Worm (Caenorhabditis elegans): ENCODE data around the gene C18G1.8.

Gene C18G1.8

DNA sequence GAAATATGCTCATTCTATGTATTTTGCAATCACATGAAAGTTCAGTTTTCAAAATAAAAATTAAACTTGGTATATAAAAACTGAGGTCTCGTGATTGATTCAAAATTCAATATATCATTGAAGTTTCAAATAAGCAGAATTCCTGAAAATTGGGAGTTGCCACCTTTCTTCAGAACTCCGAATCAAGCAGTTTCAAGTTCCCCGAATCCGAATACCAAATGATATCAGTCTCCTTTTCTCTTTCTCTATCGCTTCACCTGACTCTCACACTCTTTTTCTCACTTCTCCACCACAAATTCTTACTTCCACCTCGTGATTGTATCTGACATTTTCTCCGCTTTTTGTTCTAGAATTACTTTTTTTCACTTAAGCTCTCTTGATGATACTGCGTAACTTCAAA, 27.9 kb upstream of the C18G1.8 start, which contains the start of gene R02F11.2:
Gene R02F11.2 (plus strand): TSS at position 292 of the 400 bp plus-strand sequence.
- TF ChIP-seq nhr-11 (tag; optimal IDR thresholded peaks at IDR 0.05) (peak; percentile 60), F44E2.7 (GFP tag; IDR thresholded peaks at IDR 0.05) (no peak)

DNA sequence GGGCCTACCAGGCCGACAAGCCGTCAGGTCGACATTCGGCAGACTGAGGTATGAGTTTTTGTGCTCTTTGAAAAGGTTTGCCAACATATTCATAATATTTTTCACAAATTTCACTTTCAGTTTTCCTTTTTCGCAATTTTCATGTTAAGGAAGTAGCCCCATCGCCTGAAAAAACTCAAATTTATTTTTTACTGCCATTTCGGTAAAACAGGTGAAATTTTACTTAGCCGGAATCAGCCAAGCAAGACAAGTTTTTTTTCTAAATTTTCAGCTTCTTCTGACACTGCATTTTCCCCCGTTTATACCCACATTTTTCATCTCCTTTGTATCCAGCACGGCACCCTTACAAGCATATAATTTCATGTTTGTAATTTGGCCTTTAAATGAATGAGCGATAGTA, 25.2 kb upstream of the C18G1.8 start, which contains the start of gene R02F11.11:
Gene R02F11.11 (plus strand): TSS at position 301 of the 400 bp plus-strand sequence.
- no peak for TF ChIP-seq vab-7 (GFP tag; IDR thresholded peaks at IDR 0.05)

DNA sequence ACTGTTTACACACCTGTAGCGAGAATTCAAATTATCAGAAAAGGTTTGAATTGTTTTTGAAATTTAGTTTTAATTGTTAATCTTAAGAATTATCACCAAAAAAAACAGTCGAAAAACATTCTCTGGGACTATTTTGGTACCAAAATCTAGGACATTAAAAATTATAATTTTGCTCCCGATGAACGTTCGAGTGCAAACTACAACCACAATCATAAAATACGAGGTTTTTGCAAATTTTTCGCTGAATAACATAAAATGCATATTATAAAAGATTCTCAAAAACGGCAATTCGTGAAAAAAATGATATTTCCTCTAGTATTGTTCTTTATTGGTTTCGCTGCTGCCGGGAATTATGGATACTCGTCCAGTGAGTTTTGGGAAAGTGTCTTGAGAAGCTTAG, 24.0 kb upstream of the C18G1.8 start, which contains the start of gene R02F11.12:
Gene R02F11.12 (plus strand): TSS at position 301 of the 400 bp plus-strand sequence.
- TF ChIP-seq zfp-2 (tag; optimal IDR thresholded peaks at IDR 0.05) (no peak), pha-4 (GFP tag; IDR thresholded peaks at IDR 0.05) (no peak), pha-4 (tag; optimal IDR thresholded peaks at IDR 0.05) (no peak), snpc-4 (tag; optimal IDR thresholded peaks at IDR 0.05) (no peak), nhr-11 (tag; optimal IDR thresholded peaks at IDR 0.05) (no peak)

DNA sequence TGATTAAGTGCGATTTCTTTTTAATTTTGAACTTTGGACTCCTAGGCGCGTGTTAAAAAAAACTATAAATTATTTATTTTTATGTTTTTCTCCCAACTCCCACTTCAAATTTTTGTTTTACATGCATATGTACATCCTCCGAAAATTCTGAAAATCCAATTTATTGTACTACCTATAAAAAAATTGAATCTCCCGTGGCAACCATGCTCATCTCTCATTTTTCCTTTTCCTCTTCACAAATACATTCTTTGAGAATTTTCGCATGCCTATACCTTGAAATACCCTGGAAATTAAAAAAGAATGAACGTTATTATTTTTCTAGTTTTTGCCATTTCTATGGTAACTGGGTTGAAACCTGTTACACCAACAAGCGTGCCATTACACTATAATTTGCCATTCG, 22.4 kb upstream of the C18G1.8 start, which contains the start of gene R02F11.10:
Gene R02F11.10 (plus strand): TSS at position 301 of the 400 bp plus-strand sequence.
- TF ChIP-seq aha-1 (tag) (peak; percentile 37), F37D6.2 (tag; optimal IDR thresholded peaks at IDR 0.05) (no peak)

DNA sequence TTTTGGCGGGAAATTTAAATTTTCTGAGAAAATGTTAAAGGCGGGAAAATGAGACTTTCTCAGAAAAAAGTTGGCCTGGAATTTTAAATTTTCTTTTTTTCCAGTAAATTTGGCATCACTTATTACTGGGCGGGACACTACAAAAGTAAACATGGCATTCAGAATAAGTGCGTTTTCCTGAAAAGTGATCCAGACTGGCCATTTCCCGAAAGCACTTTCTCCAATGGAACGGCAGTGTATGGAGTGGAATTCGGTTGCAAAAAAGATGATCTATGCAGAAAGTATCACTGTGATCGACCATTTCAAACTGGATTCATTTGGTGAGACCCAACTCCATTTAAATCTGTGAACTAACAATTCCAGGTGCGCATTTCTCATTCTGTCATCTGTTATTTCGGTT, 21.4 kb upstream of the C18G1.8 start:
- TF ChIP-seq aha-1 (tag): peak; percentile 91
- TF ChIP-seq unc-62 (GFP tag; optimal IDR thresholded peaks at IDR 0.05 in 1 of 2): peak in 1 of 2 experiments; percentile 32
- TF ChIP-seq unc-62 (tag; optimal IDR thresholded peaks at IDR 0.05): no peak
- TF ChIP-seq nhr-41 (GFP tag; IDR thresholded peaks at IDR 0.05): no peak

DNA sequence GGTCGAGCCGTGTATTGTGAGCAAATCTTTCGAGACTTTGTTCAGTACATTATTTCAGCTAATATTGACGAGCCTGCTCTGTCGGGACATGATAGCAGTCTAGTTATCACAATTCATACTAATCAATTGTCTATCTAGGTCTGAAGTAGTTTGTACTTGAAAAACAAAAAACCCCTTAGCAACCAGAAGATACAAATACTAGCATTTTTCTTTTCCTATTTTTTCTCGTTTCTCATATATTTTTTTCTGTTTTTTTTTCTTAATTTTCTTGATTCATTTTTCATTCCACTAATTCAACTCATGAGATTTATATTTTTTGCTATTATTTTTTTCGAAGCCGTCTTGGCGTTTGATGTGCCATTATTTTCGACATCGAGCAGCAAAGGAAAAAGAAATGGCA, 20.8 kb upstream of the C18G1.8 start, which contains the start of gene R02F11.9:
Gene R02F11.9 (plus strand): TSS at position 301 of the 400 bp plus-strand sequence.
- TF ChIP-seq daf-8 (GFP tag; IDR thresholded peaks at IDR 0.05): no peak
- TF ChIP-seq unc-39 (tag; optimal IDR thresholded peaks at IDR 0.05): no peak
- TF ChIP-seq duxl-1 (tag; optimal IDR thresholded peaks at IDR 0.05; ENCODE audit: poor library complexity): no peak

DNA sequence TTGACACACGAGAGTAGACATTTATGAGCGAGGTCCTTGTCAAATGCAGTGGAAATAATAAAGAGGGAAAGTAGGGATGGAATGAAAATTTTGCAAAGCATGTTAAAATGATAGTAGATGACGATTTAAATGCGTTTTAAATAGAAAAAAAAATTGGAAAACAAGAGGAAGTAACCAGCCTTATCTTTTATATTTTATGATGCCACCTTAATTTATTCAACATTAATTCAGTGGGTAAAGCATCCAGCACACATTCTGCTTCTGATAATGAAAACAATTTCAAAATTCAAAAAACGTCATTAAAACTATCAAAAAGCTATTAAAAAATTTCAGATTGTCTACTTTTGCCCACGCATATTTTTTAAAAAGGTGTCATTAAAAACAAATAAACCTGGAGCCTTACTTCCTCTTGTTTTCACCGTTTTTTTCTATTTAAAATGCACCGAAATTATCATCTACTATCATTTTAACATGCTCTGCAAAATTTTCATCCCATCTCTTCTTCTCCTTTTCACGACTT, 19.0 kb upstream of the C18G1.8 start, which contains the start of the genes Y60C6A.2 and Y60C6A.3:
Gene Y60C6A.2 (minus strand): TSS at position 101 of the 520 bp plus-strand sequence.
Gene Y60C6A.3 (plus strand): TSS at position 470 of the 520 bp plus-strand sequence.
- no peak for TF ChIP-seq pqm-1 (tag; optimal IDR thresholded peaks at IDR 0.05)
- peak; percentile 44 for TF ChIP-seq aha-1 (tag)

DNA sequence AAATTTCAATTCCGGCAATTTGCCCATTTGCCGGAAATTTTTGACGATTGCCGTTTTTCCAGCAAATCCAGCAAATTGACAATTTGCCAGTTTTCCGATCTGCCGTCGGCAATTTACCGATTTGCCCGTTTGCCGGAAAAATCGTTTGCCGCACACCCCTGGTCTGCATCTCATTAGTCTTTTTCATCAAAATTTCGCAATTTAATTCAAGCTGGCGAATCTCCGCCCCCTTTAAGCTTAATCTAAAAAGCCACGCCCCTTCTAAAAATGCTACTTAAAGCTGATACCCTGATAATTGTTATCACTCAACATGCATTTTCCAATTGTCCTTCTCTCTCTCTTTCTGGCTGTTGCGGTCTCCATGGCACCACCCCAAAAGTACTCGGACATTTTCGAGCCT, 16.9 kb upstream of the C18G1.8 start, which contains the start of gene Y60C6A.1:
Gene Y60C6A.1 (plus strand): TSS at position 301 of the 400 bp plus-strand sequence.
- no peak for TF ChIP-seq Y5F2A.4 (GFP tag; optimal IDR thresholded peaks at IDR 0.05)
- peak; percentile 59 for TF ChIP-seq aha-1 (tag)

DNA sequence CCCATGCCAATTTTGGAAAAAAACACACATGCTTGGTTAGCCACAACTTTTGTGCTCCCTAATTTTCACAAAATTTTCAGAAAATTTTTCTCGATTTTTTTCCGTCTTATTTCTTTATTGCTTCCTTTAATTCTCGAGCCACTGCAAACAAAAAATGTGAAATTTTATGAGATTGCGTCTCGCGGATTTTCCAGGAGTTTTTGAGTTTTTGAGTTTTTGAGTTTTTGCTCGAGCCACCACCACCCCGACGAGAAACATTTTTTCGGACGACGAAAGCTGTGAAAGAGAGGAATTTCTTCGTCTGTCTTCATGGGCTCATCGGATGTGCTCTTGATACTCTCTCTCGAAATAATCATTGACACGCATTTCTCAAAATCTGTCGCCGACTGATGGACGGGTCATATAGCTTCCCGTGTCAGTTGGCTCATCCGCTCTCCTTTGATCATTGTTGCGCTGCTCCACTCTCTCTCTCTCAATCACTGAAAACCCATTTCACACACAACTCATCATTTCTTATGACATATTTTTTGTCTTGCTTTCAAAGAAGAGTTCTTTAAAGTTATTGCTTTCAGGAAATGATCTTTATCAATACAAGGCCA, 11.1 kb upstream of the C18G1.8 start, which contains the start of gene C18G1.1:
Gene C18G1.1 (plus strand): TSS at position 573 of the 599 bp plus-strand sequence.
- no peak for TF ChIP-seq dpl-1 (GFP tag; optimal IDR thresholded peaks at IDR 0.05)
- peak in 1 of 2 experiments; percentile 94 for TF ChIP-seq unc-62 (GFP tag; optimal IDR thresholded peaks at IDR 0.05 in 1 of 2)
- TF ChIP-seq unc-62 (tag; optimal IDR thresholded peaks at IDR 0.05): no peak
- no peak for TF ChIP-seq hlh-30 (tag; optimal IDR thresholded peaks at IDR 0.05; ENCODE audit: insufficient read depth)
- no peak for TF ChIP-seq snpc-4 (tag; optimal IDR thresholded peaks at IDR 0.05)

DNA sequence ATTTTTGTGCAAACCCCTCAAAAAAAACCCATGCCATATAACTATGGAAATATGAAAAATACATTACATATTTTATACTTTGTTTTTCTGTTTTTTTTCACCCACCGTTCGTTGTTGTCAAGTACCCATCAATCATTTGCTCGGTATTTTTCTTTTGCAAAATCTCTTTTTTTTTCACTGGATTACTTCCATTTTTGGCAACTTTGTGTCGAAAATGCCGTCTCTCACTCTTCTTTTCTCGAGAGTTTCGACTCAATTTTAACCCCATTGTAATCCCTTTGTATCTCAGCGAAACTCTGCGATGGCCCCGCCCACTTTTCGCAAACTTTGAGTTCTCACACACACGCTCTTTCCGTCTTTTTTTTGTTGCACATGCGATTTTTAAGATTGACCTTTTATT, 8.7 kb upstream of the C18G1.8 start:
- no peak for TF ChIP-seq ZK546.5 (tag; optimal IDR thresholded peaks at IDR 0.05)
- 0 out of 2 replicates have a peak, but pooled peaks have one; percentile 32 for TF ChIP-seq ceh-20 (GFP tag; IDR thresholded peaks at IDR 0.05)
- no peak for TF ChIP-seq sdz-12 (GFP tag; optimal IDR thresholded peaks at IDR 0.05)
- no peak for TF ChIP-seq madf-5 (GFP tag; IDR thresholded peaks at IDR 0.05)
- no peak for TF ChIP-seq ces-1 (GFP tag; optimal IDR thresholded peaks at IDR 0.05)
- TF ChIP-seq unc-62 (GFP tag; optimal IDR thresholded peaks at IDR 0.05 in 1 of 2): peak in 1 of 2 experiments; percentile 68
- no peak for TF ChIP-seq unc-62 (tag; optimal IDR thresholded peaks at IDR 0.05)

Measured in whole organism, L4 larva.